Fruit fly (Drosophila melanogaster): Measurements from ENCODE around the gene schuy.
A peak's percentile ranks its signal among the peaks of the same experiment; 100 is the strongest.

schuy gene

DNA sequence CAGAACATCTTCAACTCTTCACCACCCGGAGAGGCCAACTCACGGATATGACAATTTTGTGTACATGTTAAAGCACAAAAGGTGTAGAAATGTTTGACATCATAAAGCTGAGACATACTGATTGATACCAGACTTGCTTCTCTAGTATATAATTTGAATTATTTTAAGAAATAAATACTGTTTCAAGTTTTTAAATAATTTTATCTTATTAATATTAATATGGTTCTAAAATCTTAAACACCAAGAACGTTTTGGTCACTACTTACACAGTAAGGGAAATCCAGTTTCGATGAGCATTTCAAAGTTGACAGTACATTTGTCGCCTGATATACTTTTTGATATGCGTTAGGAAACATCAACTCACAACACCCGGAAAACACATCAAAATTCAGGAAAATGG, at the start of gene schuy, which contains the start of gene hale:
schuy (plus strand) TSS at position 326 of the 400 bp plus-strand sequence.
hale (minus strand) TSS at position 101 of the 400 bp plus-strand sequence.
- TF ChIP-seq kay (GFP tag; ENCODE audit: borderline replicate concordance) (peak; percentile 6), CG33017 (tag; optimal IDR thresholded peaks at IDR 0.05) (no peak)

DNA sequence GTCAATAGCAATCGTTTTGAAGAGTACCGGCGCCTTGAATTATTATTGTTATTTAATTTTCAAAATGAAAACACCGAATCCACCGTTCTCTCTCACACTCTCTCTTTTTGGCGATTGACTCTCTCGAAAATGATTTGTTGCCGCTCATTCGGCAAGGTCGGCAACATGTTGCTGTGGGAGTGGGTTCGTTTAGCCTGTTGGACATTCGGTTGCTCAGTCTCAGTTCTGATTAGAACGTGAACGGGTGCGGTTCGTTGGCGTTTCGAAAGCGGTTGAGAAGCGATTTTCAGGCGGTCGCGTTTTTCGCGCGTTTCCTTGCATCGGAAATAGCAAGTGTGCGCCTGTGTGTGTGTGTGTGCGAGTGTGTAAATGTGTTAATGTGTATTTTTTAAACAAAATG, 46.9 kb upstream of the schuy start, which contains the start of gene Ac76E:
Ac76E (plus strand) TSS at position 264 of the 400 bp plus-strand sequence.
- TF ChIP-seq CG7045 (GFP tag; optimal IDR thresholded peaks at IDR 0.05) (peak; percentile 52), Hr96 (GFP tag; optimal IDR thresholded peaks at IDR 0.05) (peak; percentile 18), toe (GFP tag; optimal IDR thresholded peaks at IDR 0.05) (peak; percentile 19), Mnt (GFP tag; optimal IDR thresholded peaks at IDR 0.05) (peak; percentile 68), tj (GFP tag; optimal IDR thresholded peaks at IDR 0.05) (peak; percentile 34), ovo (GFP tag; optimal IDR thresholded peaks at IDR 0.05) (no peak), cnc (optimal IDR thresholded peaks at IDR 0.05) (no peak), CG33017 (tag; optimal IDR thresholded peaks at IDR 0.05) (peak; percentile 36), bab1 (GFP tag; optimal IDR thresholded peaks at IDR 0.05) (peak; percentile 24), Clk (GFP tag; optimal IDR thresholded peaks at IDR 0.05) (no peak), cic (GFP tag; optimal IDR thresholded peaks at IDR 0.05) (peak; percentile 64), CG12768 (GFP tag; optimal IDR thresholded peaks at IDR 0.05) (peak; percentile 56), CG7101 (tag; optimal IDR thresholded peaks at IDR 0.05) (no peak), kay (GFP tag; ENCODE audit: borderline replicate concordance) (peak; percentile 29), pad (GFP tag; optimal IDR thresholded peaks at IDR 0.05) (no peak), CG11617 (GFP tag; optimal IDR thresholded peaks at IDR 0.05) (peak; percentile 40), CG1620 (GFP tag; optimal IDR thresholded peaks at IDR 0.05) (no peak), CG5204 (GFP tag; optimal IDR thresholded peaks at IDR 0.05) (no peak), CG14711 (tag; optimal IDR thresholded peaks at IDR 0.05) (peak; percentile 14)

DNA sequence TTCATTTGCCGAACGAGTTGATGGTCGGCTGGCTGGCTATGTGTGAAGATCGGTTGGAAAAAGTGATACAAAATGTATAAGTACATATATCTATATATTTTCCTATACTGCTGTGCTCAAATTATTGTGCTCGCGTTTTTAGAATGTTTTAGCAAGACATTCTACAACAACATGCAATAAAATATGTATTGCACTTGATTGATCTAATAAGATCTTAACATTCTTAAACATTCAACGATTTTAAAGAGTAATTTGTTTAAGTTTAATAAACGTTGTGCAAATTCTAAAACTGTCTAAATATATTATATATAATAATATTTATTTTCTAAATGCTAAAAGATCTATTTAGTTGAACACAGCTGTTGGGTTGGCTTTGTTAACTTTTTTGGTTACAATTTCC, 45.5 kb upstream of the schuy start:
- TF ChIP-seq CG33017 (tag; optimal IDR thresholded peaks at IDR 0.05): peak; percentile 26
- TF ChIP-seq CG14711 (tag; optimal IDR thresholded peaks at IDR 0.05): peak; percentile 41
- no peak for TF ChIP-seq CG5204 (GFP tag; optimal IDR thresholded peaks at IDR 0.05)

DNA sequence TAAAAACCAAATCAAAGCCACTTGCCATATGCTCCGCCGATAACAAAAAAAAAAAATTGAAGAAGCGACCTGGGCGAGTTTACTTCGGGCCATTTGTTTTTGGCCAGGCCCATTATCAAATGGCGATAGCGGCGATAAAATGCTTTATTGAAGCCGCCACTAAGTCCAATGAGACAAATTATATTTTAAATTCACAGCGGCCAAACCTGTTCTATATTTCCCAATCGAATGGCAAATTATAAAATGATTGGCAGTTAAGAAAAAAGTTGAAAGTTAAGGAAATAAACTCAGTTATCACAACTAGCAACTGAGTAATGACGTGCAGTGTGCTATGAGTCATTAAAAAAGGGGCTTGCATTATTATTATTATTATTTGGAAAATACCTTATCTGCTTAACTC, 44.7 kb upstream of the schuy start:
- TF ChIP-seq kay (GFP tag; ENCODE audit: borderline replicate concordance) (peak; percentile 93), CG11617 (GFP tag; optimal IDR thresholded peaks at IDR 0.05) (no peak), CG1620 (GFP tag; optimal IDR thresholded peaks at IDR 0.05) (no peak), Crg-1 (GFP tag; optimal IDR thresholded peaks at IDR 0.05) (no peak), CG33017 (tag; optimal IDR thresholded peaks at IDR 0.05) (no peak)

DNA sequence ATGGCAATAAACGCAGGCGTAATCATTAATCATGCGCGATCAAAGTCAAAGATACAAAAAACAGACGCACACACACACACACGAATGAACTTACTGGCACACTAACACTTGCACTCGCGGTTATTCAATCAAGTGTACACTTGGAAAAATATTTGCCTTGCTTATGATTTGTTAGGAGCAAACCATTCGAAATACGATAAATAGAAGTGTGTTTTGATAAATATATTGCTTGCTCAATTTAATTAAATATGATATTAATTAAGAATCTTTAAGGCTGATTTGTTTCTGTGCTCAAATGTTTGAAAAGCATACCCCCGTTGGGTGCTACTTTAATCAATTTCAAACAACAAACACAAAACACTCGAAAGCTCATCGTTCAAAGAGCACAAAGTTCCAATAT, 40.4 kb upstream of the schuy start:
- no peak for TF ChIP-seq toe (GFP tag; optimal IDR thresholded peaks at IDR 0.05)
- no peak for TF ChIP-seq pad (GFP tag; optimal IDR thresholded peaks at IDR 0.05)
- no peak for TF ChIP-seq CG1620 (GFP tag; optimal IDR thresholded peaks at IDR 0.05)
- TF ChIP-seq CG33017 (tag; optimal IDR thresholded peaks at IDR 0.05): no peak
- no peak for TF ChIP-seq Crg-1 (GFP tag; optimal IDR thresholded peaks at IDR 0.05)
- TF ChIP-seq tj (GFP tag; optimal IDR thresholded peaks at IDR 0.05): no peak
- no peak for TF ChIP-seq CG11617 (GFP tag; optimal IDR thresholded peaks at IDR 0.05)

DNA sequence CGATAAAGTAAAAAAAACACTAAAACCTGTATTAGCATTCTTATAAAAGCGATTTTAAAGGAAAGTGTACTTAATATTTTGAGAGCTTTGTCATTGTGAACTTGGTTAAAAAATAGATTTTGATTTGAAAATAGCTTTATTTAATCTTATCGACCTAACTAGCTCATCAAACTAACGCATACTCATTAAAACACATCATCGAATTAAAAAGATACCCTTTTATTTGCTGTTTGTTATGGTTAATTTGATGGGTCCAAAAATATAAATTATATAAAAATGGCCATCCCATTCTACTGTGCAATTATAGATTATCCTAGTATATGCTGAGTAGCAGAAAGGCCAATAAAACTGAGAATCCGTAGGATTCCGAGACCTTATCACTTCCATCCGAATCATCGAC, 34.9 kb upstream of the schuy start, which contains the start of gene CG32219:
CG32219 (minus strand) TSS at position 101 of the 400 bp plus-strand sequence.
- no peak for TF ChIP-seq CG14711 (tag; optimal IDR thresholded peaks at IDR 0.05)
- no peak for TF ChIP-seq toe (GFP tag; optimal IDR thresholded peaks at IDR 0.05)
- no peak for TF ChIP-seq CG1620 (GFP tag; optimal IDR thresholded peaks at IDR 0.05)
- TF ChIP-seq CG7101 (tag; optimal IDR thresholded peaks at IDR 0.05): no peak
- TF ChIP-seq CG5204 (GFP tag; optimal IDR thresholded peaks at IDR 0.05): no peak
- no peak for TF ChIP-seq Mnt (GFP tag; optimal IDR thresholded peaks at IDR 0.05)
- TF ChIP-seq CG7045 (GFP tag; optimal IDR thresholded peaks at IDR 0.05): no peak
- TF ChIP-seq cnc (optimal IDR thresholded peaks at IDR 0.05): no peak
- no peak for TF ChIP-seq ovo (GFP tag; optimal IDR thresholded peaks at IDR 0.05)
- no peak for TF ChIP-seq tj (GFP tag; optimal IDR thresholded peaks at IDR 0.05)
- TF ChIP-seq CG33017 (tag; optimal IDR thresholded peaks at IDR 0.05): no peak

DNA sequence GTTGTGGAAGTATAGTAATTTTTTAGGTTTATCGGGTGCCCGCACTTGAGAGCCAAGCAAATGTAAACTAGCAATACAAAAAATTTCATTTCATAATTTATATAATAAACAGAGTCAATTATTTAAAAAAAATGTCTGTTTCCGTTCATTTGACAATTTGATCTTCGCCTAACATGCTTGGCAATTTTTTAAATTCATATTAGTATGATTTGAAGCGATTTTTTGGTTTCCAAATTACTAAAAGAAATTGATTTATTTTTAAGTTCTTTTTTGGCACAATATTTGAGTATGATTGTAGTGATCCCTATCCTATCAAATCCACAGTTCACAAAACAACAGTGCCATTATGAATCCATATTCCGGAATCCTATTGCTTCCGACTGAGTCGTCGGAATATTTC, 34.0 kb upstream of the schuy start, which contains the start of gene CG34258:
CG34258 (minus strand) TSS at position 101 of the 400 bp plus-strand sequence.
- TF ChIP-seq Hr96 (GFP tag; optimal IDR thresholded peaks at IDR 0.05) (no peak), CG12768 (GFP tag; optimal IDR thresholded peaks at IDR 0.05) (no peak), CG33017 (tag; optimal IDR thresholded peaks at IDR 0.05) (no peak), Clk (GFP tag; optimal IDR thresholded peaks at IDR 0.05) (no peak)

DNA sequence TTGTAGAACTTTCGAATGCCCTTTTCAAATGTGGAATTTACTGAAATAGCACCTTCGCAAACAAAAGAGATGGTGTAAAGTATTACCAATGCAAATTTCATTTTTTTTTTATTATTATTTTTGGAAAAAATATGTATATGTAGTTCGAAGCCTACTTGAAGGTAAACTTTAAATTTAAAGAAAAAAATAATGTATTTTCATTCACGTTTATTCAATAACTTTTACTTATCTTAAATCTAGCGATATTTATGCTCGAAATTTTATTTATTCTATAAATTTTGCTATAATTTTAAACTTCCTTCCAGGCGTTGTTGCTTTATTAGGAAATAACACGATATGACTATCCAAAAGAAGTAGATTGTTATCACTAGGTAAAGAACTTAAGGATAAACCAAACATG, 33.2 kb upstream of the schuy start, which contains the start of gene CG33710:
CG33710 (minus strand) TSS at position 101 of the 400 bp plus-strand sequence.
- TF ChIP-seq CG14711 (tag; optimal IDR thresholded peaks at IDR 0.05) (no peak), CG33017 (tag; optimal IDR thresholded peaks at IDR 0.05) (no peak), kay (GFP tag; ENCODE audit: borderline replicate concordance) (no peak), ovo (GFP tag; optimal IDR thresholded peaks at IDR 0.05) (no peak), toe (GFP tag; optimal IDR thresholded peaks at IDR 0.05) (no peak), CG1620 (GFP tag; optimal IDR thresholded peaks at IDR 0.05) (no peak)

Measured in whole organism, adult.